Fruit fly (Drosophila melanogaster): ENCODE measurements around the gene GstD11.

Gene GstD11

DNA sequence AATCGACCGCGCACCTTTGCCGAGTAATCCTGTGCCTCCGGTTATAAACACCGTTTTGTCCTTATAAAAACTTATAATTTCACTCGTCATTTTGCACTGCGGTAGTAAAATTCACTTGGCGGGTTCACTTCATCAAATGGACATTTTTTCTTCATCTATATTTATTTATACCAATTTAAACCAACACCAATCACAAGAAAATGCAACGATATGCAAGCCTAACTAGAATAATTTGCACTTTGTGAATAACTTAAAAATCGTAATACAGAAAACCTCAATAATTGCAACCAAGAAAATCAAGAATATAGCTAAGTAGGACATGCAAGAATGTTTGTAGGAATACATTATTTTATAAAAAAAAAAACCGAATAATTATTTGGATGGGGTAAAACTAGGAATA lies 12.7 kb downstream of the GstD11 start, which contains the start of the genes CG10096 and CG10097:
Gene CG10096 (minus strand): TSS at position 101 of the 400 bp plus-strand sequence.
Gene CG10097 (minus strand): TSS at position 101 of the 400 bp plus-strand sequence.
- TF ChIP-seq h (GFP tag; optimal IDR thresholded peaks at IDR 0.05) (no peak), Vsx2 (GFP tag; optimal IDR thresholded peaks at IDR 0.05; ENCODE audit: partially characterized antibody) (no peak), br (GFP tag; optimal IDR thresholded peaks at IDR 0.05) (no peak)

DNA sequence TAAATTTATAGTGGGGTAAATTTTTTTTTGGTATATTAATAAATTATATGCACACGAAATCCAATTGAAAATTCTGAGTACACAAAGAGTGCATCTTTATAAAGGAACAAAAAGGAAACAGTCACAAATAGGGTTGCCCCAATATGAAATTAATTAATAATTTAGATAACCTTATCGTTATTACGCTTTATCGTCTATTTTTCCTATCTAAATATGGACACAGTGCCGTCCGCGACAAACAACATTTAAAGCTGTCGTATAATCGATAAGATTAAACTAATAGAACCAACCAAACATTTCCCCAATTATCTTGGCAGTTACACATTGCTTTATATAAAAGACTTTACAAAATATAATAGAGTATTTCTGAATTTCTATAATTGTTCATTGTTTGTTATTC lies 14.9 kb downstream of the GstD11 start:
- TF ChIP-seq CrebA (GFP tag; optimal IDR thresholded peaks at IDR 0.05; ENCODE audit: borderline replicate concordance) (peak; percentile 28), h (GFP tag; optimal IDR thresholded peaks at IDR 0.05) (peak; percentile 24), sage (GFP tag; optimal IDR thresholded peaks at IDR 0.05) (peak; percentile 38), fru (GFP tag; optimal IDR thresholded peaks at IDR 0.05) (no peak), OdsH (GFP tag; optimal IDR thresholded peaks at IDR 0.05) (no peak)

- TF ChIP-seq CG32264 (GFP tag; optimal IDR thresholded peaks at IDR 0.05) (no peak), usp (GFP tag; optimal IDR thresholded peaks at IDR 0.05) (no peak), Dif (GFP tag; optimal IDR thresholded peaks at IDR 0.05; ENCODE audit: partially characterized antibody) (no peak), Vsx2 (GFP tag; optimal IDR thresholded peaks at IDR 0.05; ENCODE audit: partially characterized antibody) (peak; percentile 20), Rel (GFP tag; optimal IDR thresholded peaks at IDR 0.05) (no peak), Rel (tag; optimal IDR thresholded peaks at IDR 0.05) (no peak), jim (GFP tag; optimal IDR thresholded peaks at IDR 0.05) (no peak), CrebA (GFP tag; optimal IDR thresholded peaks at IDR 0.05; ENCODE audit: borderline replicate concordance) (peak; percentile 32), lola (GFP tag; optimal IDR thresholded peaks at IDR 0.05) (no peak), sage (GFP tag; optimal IDR thresholded peaks at IDR 0.05) (no peak), tai (GFP tag; optimal IDR thresholded peaks at IDR 0.05) (no peak), woc (GFP tag; optimal IDR thresholded peaks at IDR 0.05) (no peak), pan (optimal IDR thresholded peaks at IDR 0.05) (no peak), brk (GFP tag; optimal IDR thresholded peaks at IDR 0.05) (no peak), rgr (GFP tag; optimal IDR thresholded peaks at IDR 0.05) (peak; percentile 9)
These were observed 15.6 kb downstream of the GstD11 start, which contains the start of gene Cyp9f3 for dm6 chr3R:12398620-12399247. TSS of gene Cyp9f3 (minus strand) at chr3R:12398929.

- TF ChIP-seq Rel (GFP tag; optimal IDR thresholded peaks at IDR 0.05) (no peak), Rel (tag; optimal IDR thresholded peaks at IDR 0.05) (peak; percentile 83), Sp1 (GFP tag; optimal IDR thresholded peaks at IDR 0.05) (no peak)
These were observed 18.6 kb downstream of the GstD11 start, which contains the start of gene DNAlig3 for dm6 chr3R:12401672-12402296. TSS of gene DNAlig3 (minus strand) at chr3R:12401839.

- TF ChIP-seq GATAd (GFP tag; optimal IDR thresholded peaks at IDR 0.05), result peak; percentile 36
- TF ChIP-seq tai (GFP tag; optimal IDR thresholded peaks at IDR 0.05), result no peak
- TF ChIP-seq usp (GFP tag; optimal IDR thresholded peaks at IDR 0.05), result no peak
- TF ChIP-seq HLH106 (tag; optimal IDR thresholded peaks at IDR 0.05), result peak; percentile 98
- TF ChIP-seq CG32264 (GFP tag; optimal IDR thresholded peaks at IDR 0.05), result peak; percentile 94
- TF ChIP-seq Hnf4 (GFP tag; optimal IDR thresholded peaks at IDR 0.05), result peak; percentile 94
- no peak for TF ChIP-seq Dfd (GFP tag; optimal IDR thresholded peaks at IDR 0.05)
- peak; percentile 99 for TF ChIP-seq sage (GFP tag; optimal IDR thresholded peaks at IDR 0.05)
- TF ChIP-seq Rel (GFP tag; optimal IDR thresholded peaks at IDR 0.05), result peak; percentile 90
- TF ChIP-seq Rel (tag; optimal IDR thresholded peaks at IDR 0.05), result peak; percentile 93
- TF ChIP-seq foxo (GFP tag; optimal IDR thresholded peaks at IDR 0.05), result peak; percentile 89 to 96
- TF ChIP-seq dsf (GFP tag; optimal IDR thresholded peaks at IDR 0.05; ENCODE audit: borderline replicate concordance), result peak; percentile 88
- peak; percentile 99 for TF ChIP-seq dmrt93B (GFP tag; optimal IDR thresholded peaks at IDR 0.05)
- TF ChIP-seq CG9705 (GFP tag; optimal IDR thresholded peaks at IDR 0.05), result peak; percentile 100
- no peak for TF ChIP-seq pan (optimal IDR thresholded peaks at IDR 0.05)
- TF ChIP-seq N (GFP tag; optimal IDR thresholded peaks at IDR 0.05), result no peak
- TF ChIP-seq rgr (GFP tag; optimal IDR thresholded peaks at IDR 0.05), result peak; percentile 97
- TF ChIP-seq br (GFP tag; optimal IDR thresholded peaks at IDR 0.05), result peak; percentile 95
- TF ChIP-seq Vsx2 (GFP tag; optimal IDR thresholded peaks at IDR 0.05; ENCODE audit: partially characterized antibody), result no peak
- no peak for TF ChIP-seq Dif (GFP tag; optimal IDR thresholded peaks at IDR 0.05; ENCODE audit: partially characterized antibody)
- no peak for TF ChIP-seq jim (GFP tag; optimal IDR thresholded peaks at IDR 0.05)
- TF ChIP-seq fru (GFP tag; optimal IDR thresholded peaks at IDR 0.05), result peak; percentile 94
- TF ChIP-seq Sp1 (GFP tag; optimal IDR thresholded peaks at IDR 0.05), result peak; percentile 99
- peak; percentile 84 for TF ChIP-seq psq (GFP tag; optimal IDR thresholded peaks at IDR 0.05)
- peak; percentile 99 for TF ChIP-seq h (GFP tag; optimal IDR thresholded peaks at IDR 0.05)
- peak; percentile 95 for TF ChIP-seq OdsH (GFP tag; optimal IDR thresholded peaks at IDR 0.05)
- peak; percentile 84 for TF ChIP-seq Jra (GFP tag; optimal IDR thresholded peaks at IDR 0.05)
- peak; percentile 59 for TF ChIP-seq Mio (GFP tag; optimal IDR thresholded peaks at IDR 0.05)
- TF ChIP-seq dl (GFP tag; optimal IDR thresholded peaks at IDR 0.05; ENCODE audit: insufficient read depth in 1 of 2, partially characterized antibody in 2 of 2), result no peak
- TF ChIP-seq Abd-B (GFP tag; optimal IDR thresholded peaks at IDR 0.05), result no peak
- peak; percentile 86 for TF ChIP-seq woc (GFP tag; optimal IDR thresholded peaks at IDR 0.05)
- TF ChIP-seq ey (GFP tag; optimal IDR thresholded peaks at IDR 0.05), result peak; percentile 89
- no peak for TF ChIP-seq CrebA (GFP tag; optimal IDR thresholded peaks at IDR 0.05; ENCODE audit: borderline replicate concordance)
- no peak for TF ChIP-seq lola (GFP tag; optimal IDR thresholded peaks at IDR 0.05)
- TF ChIP-seq brk (GFP tag; optimal IDR thresholded peaks at IDR 0.05), result peak; percentile 95
- no peak for TF ChIP-seq Hr78 (GFP tag; optimal IDR thresholded peaks at IDR 0.05)
These were observed 19.8 kb downstream of the GstD11 start for dm6 chr3R:12402935-12403334.

All from whole organism, wandering third instar larva.